Worm (Caenorhabditis elegans): ENCODE results near the gene srv-32.

The srv-32 gene

ce11 chrIV:6282143-6282542 is at the start of gene srv-32:
srv-32 (minus strand) TSS chrIV:6282243.
- TF ChIP-seq nhr-76 (tag; optimal IDR thresholded peaks at IDR 0.05): no peak
- no peak for TF ChIP-seq nhr-23 (tag; optimal IDR thresholded peaks at IDR 0.05)
- TF ChIP-seq nhr-12 (tag; optimal IDR thresholded peaks at IDR 0.05): no peak
- TF ChIP-seq ceh-9 (tag; optimal IDR thresholded peaks at IDR 0.05): no peak
- TF ChIP-seq nhr-237 (tag; optimal IDR thresholded peaks at IDR 0.05): no peak
- no peak for TF ChIP-seq R02D3.7 (tag; optimal IDR thresholded peaks at IDR 0.05)
- TF ChIP-seq elt-2 (tag; optimal IDR thresholded peaks at IDR 0.05): no peak
- no peak for TF ChIP-seq zag-1 (tag; optimal IDR thresholded peaks at IDR 0.05)
- TF ChIP-seq elt-3 (tag; optimal IDR thresholded peaks at IDR 0.05): no peak
- no peak for TF ChIP-seq fkh-10 (GFP tag; optimal IDR thresholded peaks at IDR 0.05)
- no peak for TF ChIP-seq pqm-1 (tag; optimal IDR thresholded peaks at IDR 0.05)
- TF ChIP-seq fkh-2 (tag; optimal IDR thresholded peaks at IDR 0.05): no peak
- TF ChIP-seq jun-1 (tag; optimal IDR thresholded peaks at IDR 0.05): no peak
- no peak for TF ChIP-seq nhr-25 (tag; optimal IDR thresholded peaks at IDR 0.05)
- no peak for TF ChIP-seq skn-1 (tag; optimal IDR thresholded peaks at IDR 0.05)
- no peak for TF ChIP-seq nhr-77 (tag; optimal IDR thresholded peaks at IDR 0.05)
- TF ChIP-seq nfya-1 (tag; optimal IDR thresholded peaks at IDR 0.05; ENCODE audit: insufficient read depth): no peak
- no peak for TF ChIP-seq egl-27 (tag; optimal IDR thresholded peaks at IDR 0.05)

ce11 chrIV:6330790-6331189 is 48.7 kb upstream of the srv-32 start:
- TF ChIP-seq nfya-1 (tag; optimal IDR thresholded peaks at IDR 0.05; ENCODE audit: insufficient read depth): no peak
- no peak for TF ChIP-seq ZK546.5 (tag; optimal IDR thresholded peaks at IDR 0.05)
- TF ChIP-seq nhr-237 (tag; optimal IDR thresholded peaks at IDR 0.05): no peak
- TF ChIP-seq elt-2 (tag; optimal IDR thresholded peaks at IDR 0.05): peak; percentile 81
- TF ChIP-seq pqm-1 (tag; optimal IDR thresholded peaks at IDR 0.05): peak; percentile 37
- no peak for TF ChIP-seq daf-12 (tag; optimal IDR thresholded peaks at IDR 0.05)
- no peak for TF ChIP-seq lin-39 (tag; optimal IDR thresholded peaks at IDR 0.05)
- TF ChIP-seq tbx-2 (tag; optimal IDR thresholded peaks at IDR 0.05): no peak
- no peak for TF ChIP-seq nhr-77 (tag; optimal IDR thresholded peaks at IDR 0.05)
- TF ChIP-seq nhr-76 (tag; optimal IDR thresholded peaks at IDR 0.05): no peak

- no peak for TF ChIP-seq tbx-2 (tag; optimal IDR thresholded peaks at IDR 0.05)
- TF ChIP-seq ceh-82 (tag; optimal IDR thresholded peaks at IDR 0.05): no peak
- no peak for TF ChIP-seq nhr-11 (tag; optimal IDR thresholded peaks at IDR 0.05)
- no peak for TF ChIP-seq fkh-10 (GFP tag; optimal IDR thresholded peaks at IDR 0.05)
- TF ChIP-seq unc-62 (GFP tag; optimal IDR thresholded peaks at IDR 0.05): no peak
- TF ChIP-seq nhr-237 (tag; optimal IDR thresholded peaks at IDR 0.05): no peak
- no peak for TF ChIP-seq fos-1 (tag; optimal IDR thresholded peaks at IDR 0.05)
- no peak for TF ChIP-seq elt-2 (tag; optimal IDR thresholded peaks at IDR 0.05)
- TF ChIP-seq R02D3.7 (tag; optimal IDR thresholded peaks at IDR 0.05): no peak
- no peak for TF ChIP-seq fkh-2 (tag; optimal IDR thresholded peaks at IDR 0.05)
- no peak for TF ChIP-seq daf-12 (tag; optimal IDR thresholded peaks at IDR 0.05)
- TF ChIP-seq ztf-11 (tag; optimal IDR thresholded peaks at IDR 0.05): no peak
Observed at ce11 chrIV:6329339-6329738, 47.3 kb upstream of the srv-32 start, which contains the start of gene seu-1. seu-1 (plus strand) TSS chrIV:6329639.

ce11 chrIV:6328198-6328597 is 46.2 kb upstream of the srv-32 start:
- TF ChIP-seq aly-2 (tag; optimal IDR thresholded peaks at IDR 0.05) (no peak), nhr-25 (tag; optimal IDR thresholded peaks at IDR 0.05) (no peak)

ce11 chrIV:6327363-6328015 is 45.4 kb upstream of the srv-32 start:
- TF ChIP-seq elt-2 (tag; optimal IDR thresholded peaks at IDR 0.05) (peak; percentile 71), lin-15B (tag; optimal IDR thresholded peaks at IDR 0.05) (peak; percentile 53), snpc-4 (tag; optimal IDR thresholded peaks at IDR 0.05) (peak; percentile 19), egl-27 (tag; optimal IDR thresholded peaks at IDR 0.05) (no peak), daf-12 (tag; optimal IDR thresholded peaks at IDR 0.05) (no peak), skn-1 (tag; optimal IDR thresholded peaks at IDR 0.05) (no peak), lin-39 (tag; optimal IDR thresholded peaks at IDR 0.05) (peak; percentile 53), nfya-1 (tag; optimal IDR thresholded peaks at IDR 0.05; ENCODE audit: insufficient read depth) (peak; percentile 8), ceh-28 (tag; optimal IDR thresholded peaks at IDR 0.05) (peak; percentile 76)

ce11 chrIV:6326448-6326847 is 44.4 kb upstream of the srv-32 start, which contains the start of gene lsm-8:
lsm-8 (plus strand) TSS chrIV:6326526.
- TF ChIP-seq egl-5 (tag; optimal IDR thresholded peaks at IDR 0.05): no peak
